Fruit fly (Drosophila melanogaster) whole organism, wandering third instar larva: ENCODE data around the gene RpS15Aa.

Experiments
- CG32264 ChIP-seq: fragments of 200-800 bp; sonication (Bioruptor generic); optimal IDR thresholded peaks from 2 replicates; lab custom pipeline; 2016; ENCODE audit warnings: missing biosample characterization, missing genetic modification characterization
- CG9705 ChIP-seq: fragments of 200-800 bp; sonication (Bioruptor generic); optimal IDR thresholded peaks from 2 replicates; lab custom pipeline; 2018; ENCODE audit warnings: missing biosample characterization, mild to moderate bottlenecking, missing genetic modification characterization
- CrebA ChIP-seq: fragments of 200-800 bp; sonication (Bioruptor generic); optimal IDR thresholded peaks from 2 replicates; lab custom pipeline; 2016; ENCODE audit warnings: missing biosample characterization, mild to moderate bottlenecking, missing genetic modification characterization, borderline replicate concordance
- Dif ChIP-seq: fragments of 200-275, 200-300 bp; sonication (Bioruptor generic); optimal IDR thresholded peaks from 2 replicates; lab custom pipeline; 2018; ENCODE audit warnings: missing biosample characterization, missing genetic modification characterization; ENCODE audit not compliant: partially characterized antibody
- HLH106 ChIP-seq: fragments of 200-800 bp; optimal IDR thresholded peaks from 3 replicates; lab custom pipeline; 2019; ENCODE audit warnings: missing biosample characterization, mild to moderate bottlenecking, missing genetic modification characterization, moderate library complexity
- Hnf4 ChIP-seq: fragments of 200-800 bp; sonication (Bioruptor generic); optimal IDR thresholded peaks from 2 replicates; lab custom pipeline; 2016; ENCODE audit warnings: missing biosample characterization, mild to moderate bottlenecking, missing genetic modification characterization
- Hr78 ChIP-seq: fragments of >200 bp; optimal IDR thresholded peaks from 2 replicates; lab custom pipeline; 2017; ENCODE audit warnings: missing biosample characterization, missing genetic modification characterization
- Hr83 ChIP-seq: fragments of 200-300 bp; sonication (Bioruptor generic); optimal IDR thresholded peaks from 2 replicates; lab custom pipeline; 2016; ENCODE audit warnings: missing biosample characterization, mild to moderate bottlenecking, missing genetic modification characterization, moderate library complexity; ENCODE audit not compliant: poor library complexity, severe bottlenecking
- Jra ChIP-seq: sonication (Bioruptor generic); optimal IDR thresholded peaks from 2 replicates; lab custom pipeline; 2016; ENCODE audit warnings: missing biosample characterization, missing genetic modification characterization
- Mio ChIP-seq: sonication (Bioruptor generic); optimal IDR thresholded peaks from 2 replicates; lab custom pipeline; 2016; ENCODE audit warnings: missing biosample characterization, missing genetic modification characterization
- Myc ChIP-seq: fragments of >200 bp; optimal IDR thresholded peaks from 2 replicates; lab custom pipeline; 2017
- N ChIP-seq: fragments of >200 bp; optimal IDR thresholded peaks from 2 replicates; lab custom pipeline; 2018; ENCODE audit warnings: missing biosample characterization, missing external identifiers, missing genetic modification characterization
- OdsH ChIP-seq: fragments of 200-800 bp; sonication (Bioruptor generic); optimal IDR thresholded peaks from 2 replicates; lab custom pipeline; 2016; ENCODE audit warnings: missing biosample characterization, mild to moderate bottlenecking, missing genetic modification characterization
- Rel ChIP-seq, 2 experiments: fragments of 200-800 bp; sonication (Bioruptor generic) in 1 of 2; optimal IDR thresholded peaks; 2 replicates in 1 of 2; 3 replicates in 1 of 2; lab custom pipeline; 2016 to 2019; ENCODE audit warnings: mild to moderate bottlenecking in 2 of 2, missing biosample characterization in 2 of 2, missing genetic modification characterization in 2 of 2, moderate library complexity in 1 of 2
- Sp1 ChIP-seq: fragments of 200-800 bp; sonication (Bioruptor generic); optimal IDR thresholded peaks from 3 replicates; lab custom pipeline; 2019; ENCODE audit warnings: missing biosample characterization, mild to moderate bottlenecking, missing genetic modification characterization, moderate library complexity
- Vsx2 ChIP-seq: fragments of 200-300, 225-300 bp; sonication (Bioruptor generic); optimal IDR thresholded peaks from 2 replicates; lab custom pipeline; 2018; ENCODE audit warnings: missing biosample characterization, missing genetic modification characterization; ENCODE audit not compliant: partially characterized antibody
- br ChIP-seq: fragments of 200-800 bp; sonication (Bioruptor generic); optimal IDR thresholded peaks from 2 replicates; lab custom pipeline; 2016; ENCODE audit warnings: missing biosample characterization, missing genetic modification characterization
- dl ChIP-seq, 2 experiments: fragments of 175-275, 200-275 bp in 1 of 2; fragments of 200-275 bp in 1 of 2; sonication (Bioruptor generic); optimal IDR thresholded peaks; lab custom pipeline; 2018; ENCODE audit warnings: mild to moderate bottlenecking in 2 of 2, missing biosample characterization in 2 of 2, missing genetic modification characterization in 2 of 2, moderate library complexity in 2 of 2; ENCODE audit not compliant: partially characterized antibody in 2 of 2, insufficient read depth in 1 of 2
- dmrt93B ChIP-seq: fragments of 200-800 bp; sonication (Bioruptor generic); optimal IDR thresholded peaks from 2 replicates; lab custom pipeline; 2018; ENCODE audit warnings: missing biosample characterization, mild to moderate bottlenecking, missing genetic modification characterization
- dsf ChIP-seq: sonication (Bioruptor generic); optimal IDR thresholded peaks from 2 replicates; lab custom pipeline; 2016; ENCODE audit warnings: missing biosample characterization, missing genetic modification characterization, borderline replicate concordance
- ey ChIP-seq: fragments of 200-800 bp; sonication (Bioruptor generic); optimal IDR thresholded peaks from 2 replicates; lab custom pipeline; 2016; ENCODE audit warnings: missing biosample characterization, missing genetic modification characterization
- foxo ChIP-seq, 2 experiments: fragments of 200-800 bp; sonication (Bioruptor generic); optimal IDR thresholded peaks; 2 replicates in 1 of 2; 3 replicates in 1 of 2; lab custom pipeline; 2016 to 2017; ENCODE audit warnings: missing biosample characterization in 2 of 2, missing genetic modification characterization in 2 of 2
- fru ChIP-seq: fragments of 200-800 bp; sonication (Bioruptor generic); optimal IDR thresholded peaks from 3 replicates; lab custom pipeline; 2016; ENCODE audit warnings: missing biosample characterization, mild to moderate bottlenecking, missing genetic modification characterization
- h ChIP-seq: fragments of 200-800 bp; sonication (Bioruptor generic); optimal IDR thresholded peaks from 3 replicates; lab custom pipeline; 2016; ENCODE audit warnings: missing biosample characterization, mild to moderate bottlenecking, missing genetic modification characterization
- jim ChIP-seq: fragments of 175-275, 200-325 bp; sonication (Bioruptor generic); optimal IDR thresholded peaks from 2 replicates; lab custom pipeline; 2016; ENCODE audit warnings: missing biosample characterization, mild to moderate bottlenecking, missing genetic modification characterization
- lola ChIP-seq: fragments of >200 bp; optimal IDR thresholded peaks from 2 replicates; lab custom pipeline; 2017; ENCODE audit warnings: missing biosample characterization, missing genetic modification characterization
- pan ChIP-seq: fragments of >200 bp; optimal IDR thresholded peaks from 2 replicates; lab custom pipeline; 2017
- psq ChIP-seq: fragments of 200-800 bp; sonication (Bioruptor generic); optimal IDR thresholded peaks from 3 replicates; lab custom pipeline; 2017; ENCODE audit warnings: missing biosample characterization, mild to moderate bottlenecking, missing genetic modification characterization, moderate library complexity
- rgr ChIP-seq: fragments of 200-800 bp; sonication (Bioruptor generic); optimal IDR thresholded peaks from 3 replicates; lab custom pipeline; 2016; ENCODE audit warnings: missing biosample characterization, mild to moderate bottlenecking, missing genetic modification characterization
- sv ChIP-seq: fragments of 200-800 bp; sonication (Bioruptor generic); optimal IDR thresholded peaks from 3 replicates; lab custom pipeline; 2016; ENCODE audit warnings: missing biosample characterization, missing genetic modification characterization
- tai ChIP-seq: sonication (Bioruptor generic); optimal IDR thresholded peaks from 2 replicates; lab custom pipeline; 2016; ENCODE audit warnings: missing biosample characterization, missing genetic modification characterization
- woc ChIP-seq: sonication (Bioruptor generic); optimal IDR thresholded peaks from 2 replicates; lab custom pipeline; 2016; ENCODE audit warnings: missing biosample characterization, mild to moderate bottlenecking, missing genetic modification characterization

Gene RpS15Aa

dm6 chrX:13331814-13332701 is 5.4 kb downstream of the RpS15Aa start (continued):
- peak; percentile 83 for TF ChIP-seq OdsH (GFP tag; lab: Kevin White, UChicago)

- TF ChIP-seq fru (GFP tag; lab: Kevin White, UChicago) (peak; percentile 42), dl (GFP tag; optimal IDR thresholded peaks at IDR 0.05; lab: Kevin White, UChicago; ENCODE audit: insufficient read depth in 1 of 2, partially characterized antibody in 2 of 2) (no peak), Vsx2 (GFP tag; lab: Kevin White, UChicago) (no peak), HLH106 (tag; lab: Kevin White, UChicago) (no peak), Myc (lab: Kevin White, UChicago) (no peak), dsf (GFP tag; lab: Kevin White, UChicago) (no peak), CG9705 (GFP tag; lab: Kevin White, UChicago) (peak; percentile 21), sv (no peak), Dif (GFP tag; lab: Kevin White, UChicago) (peak; percentile 49), br (GFP tag; lab: Kevin White, UChicago) (peak; percentile 17), rgr (GFP tag; lab: Kevin White, UChicago) (peak; percentile 17), CrebA (GFP tag; lab: Kevin White, UChicago) (no peak), Hnf4 (GFP tag; lab: Kevin White, UChicago) (peak; percentile 14), Sp1 (GFP tag; lab: Kevin White, UChicago) (peak; percentile 56), tai (GFP tag; lab: Kevin White, UChicago) (no peak), woc (GFP tag; lab: Kevin White, UChicago) (no peak), Jra (no peak), Rel (GFP tag; optimal IDR thresholded peaks at IDR 0.05; lab: Kevin White, UChicago) (no peak), Rel (tag; optimal IDR thresholded peaks at IDR 0.05; lab: Kevin White, UChicago) (peak; percentile 60), foxo (GFP tag; optimal IDR thresholded peaks at IDR 0.05; lab: Kevin White, UChicago) (peak in 1 of 2 experiments; percentile 44), lola (GFP tag; lab: Kevin White, UChicago) (no peak), h (GFP tag; lab: Kevin White, UChicago) (peak; percentile 42), Mio (GFP tag; lab: Kevin White, UChicago) (no peak), N (GFP tag; lab: Kevin White, UChicago) (no peak), jim (peak; percentile 57), OdsH (GFP tag; lab: Kevin White, UChicago) (no peak), Hr78 (GFP tag; lab: Kevin White, UChicago) (no peak), dmrt93B (GFP tag; lab: Kevin White, UChicago) (no peak), Hr83 (peak; percentile 80), CG32264 (GFP tag; lab: Kevin White, UChicago) (no peak)
These were observed 7.9 kb downstream of the RpS15Aa start, which contains the start of gene Prx2 for dm6 chrX:13329572-13330046. Gene Prx2, plus strand, starts transcription at chrX:13329824.

dm6 chrX:13325310-13325709 is 12.2 kb downstream of the RpS15Aa start:
- TF ChIP-seq ey (GFP tag; lab: Kevin White, UChicago) (peak; percentile 20), dmrt93B (GFP tag; lab: Kevin White, UChicago) (peak; percentile 18), Rel (GFP tag; optimal IDR thresholded peaks at IDR 0.05; lab: Kevin White, UChicago) (no peak), Rel (tag; optimal IDR thresholded peaks at IDR 0.05; lab: Kevin White, UChicago) (peak; percentile 17), N (GFP tag; lab: Kevin White, UChicago) (no peak), psq (peak; percentile 4), Vsx2 (GFP tag; lab: Kevin White, UChicago) (no peak), rgr (GFP tag; lab: Kevin White, UChicago) (peak; percentile 34), h (GFP tag; lab: Kevin White, UChicago) (peak; percentile 24), br (GFP tag; lab: Kevin White, UChicago) (peak; percentile 20), HLH106 (tag; lab: Kevin White, UChicago) (peak; percentile 29), Sp1 (GFP tag; lab: Kevin White, UChicago) (peak; percentile 7), pan (no peak)
